Worm (Caenorhabditis elegans) whole organism, early embryonic: ENCODE data around the gene zig-10.

ENCODE experiments used
- ama-1 ChIP-seq: fragments of 150-350 bp; optimal IDR thresholded peaks from 2 replicates; lab custom pipeline; 2014
- flt-1 ChIP-seq: fragments of 200-800 bp; sonication (Bioruptor generic); IDR thresholded peaks from 2 replicates; pipeline ENCODE4 v1.3.6; 2022; ENCODE audit warnings: missing genetic modification characterization, missing compliant biosample characterization
- hmg-4 ChIP-seq: fragments of 200-800 bp; sonication (Bioruptor generic); optimal IDR thresholded peaks from 2 replicates; lab custom pipeline; 2018; ENCODE audit warnings: mild to moderate bottlenecking, missing genetic modification characterization, missing compliant biosample characterization

DNA sequence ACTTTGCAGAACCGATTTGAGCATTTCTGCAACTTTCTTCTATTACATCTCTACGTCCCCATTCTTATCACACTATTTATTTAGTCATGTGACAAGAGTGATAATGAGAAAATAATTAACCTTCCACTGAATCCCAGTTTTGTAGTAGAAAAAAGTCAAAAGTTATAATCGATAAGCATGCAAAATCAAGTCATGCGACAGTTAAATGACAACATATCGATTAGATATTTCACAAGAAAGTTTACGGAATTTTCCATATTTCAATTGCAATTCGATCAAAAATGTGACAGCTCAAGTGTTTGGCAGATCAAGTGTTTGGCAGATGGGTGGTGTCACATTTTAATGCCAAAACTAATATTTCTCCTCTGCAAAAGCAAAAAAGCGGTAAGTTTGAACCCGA is 23.9 kb upstream of the zig-10 start:
- TF ChIP-seq hmg-4 (GFP tag; lab: Kevin White, UChicago) (no peak), flt-1 (GFP tag; lab: Robert Waterston, UW) (no peak), ama-1 (lab: Kevin White, UChicago) (no peak)
